Fruit fly (Drosophila melanogaster) whole organism, embryonic: Measurements from ENCODE around the gene AnxB9.

Experiments used
- Awh ChIP-seq: fragments of 200-800 bp; sonication (Bioruptor generic); IDR thresholded peaks from 2 replicates; pipeline ENCODE4, ENCODE4 v1.3.6; 2022; ENCODE audit warnings: missing biosample characterization, missing genetic modification characterization
- BEAF-32 ChIP-seq: fragments of 200-800 bp; sonication (Bioruptor generic); optimal IDR thresholded peaks from 3 replicates; lab custom pipeline; 2017; ENCODE audit warnings: missing biosample characterization, missing genetic modification characterization, mild to moderate bottlenecking, moderate library complexity, missing genetic modification reagents
- Bdp1 ChIP-seq: fragments of 200-800 bp; sonication (Bioruptor generic); optimal IDR thresholded peaks from 3 replicates; lab custom pipeline; 2016; ENCODE audit warnings: missing biosample characterization, missing genetic modification characterization
- CG10959 ChIP-seq: fragments of 200-800 bp; sonication (Bioruptor generic); IDR thresholded peaks from 2 replicates; pipeline ENCODE4 v1.3.6; 2022; ENCODE audit warnings: missing biosample characterization, missing genetic modification characterization
- CG11560 ChIP-seq: fragments of 200-800 bp; sonication (Bioruptor generic); IDR thresholded peaks from 3 replicates; pipeline ENCODE4 v1.3.6; 2022; ENCODE audit warnings: missing biosample characterization, missing genetic modification characterization
- CG12071 ChIP-seq: fragments of 200-800 bp; sonication (Bioruptor generic); optimal IDR thresholded peaks from 3 replicates; lab custom pipeline; 2018; ENCODE audit warnings: missing biosample characterization, mild to moderate bottlenecking, missing genetic modification characterization
- CG12155 ChIP-seq: fragments of 200-800 bp; sonication (Bioruptor generic); optimal IDR thresholded peaks from 3 replicates; lab custom pipeline; 2016; ENCODE audit warnings: missing biosample characterization, missing genetic modification characterization
- CG14014 ChIP-seq: fragments of 200-800 bp; sonication (Bioruptor generic); IDR thresholded peaks from 2 replicates; pipeline ENCODE4 v1.3.6; 2022; ENCODE audit warnings: missing biosample characterization, missing genetic modification characterization
- CG1529 ChIP-seq: fragments of 200-800 bp; sonication (Bioruptor generic); optimal IDR thresholded peaks from 3 replicates; lab custom pipeline; 2018; ENCODE audit warnings: missing biosample characterization, missing genetic modification characterization
- CG1603 ChIP-seq: fragments of 200-800 bp; sonication (Bioruptor generic); optimal IDR thresholded peaks from 2 replicates; lab custom pipeline; 2019; ENCODE audit warnings: missing biosample characterization, mild to moderate bottlenecking, missing genetic modification characterization, moderate library complexity
- CG32532 ChIP-seq: fragments of 200-800 bp; sonication (Bioruptor generic); IDR thresholded peaks from 2 replicates; pipeline ENCODE4 v1.3.6; 2022; ENCODE audit warnings: missing biosample characterization, missing genetic modification characterization
- CG6654 ChIP-seq: fragments of 200-800 bp; sonication (Bioruptor generic); optimal IDR thresholded peaks from 2 replicates; lab custom pipeline; 2017; ENCODE audit warnings: missing biosample characterization, mild to moderate bottlenecking, missing genetic modification characterization
- CG6791 ChIP-seq: fragments of 200-800 bp; sonication (Bioruptor generic); IDR thresholded peaks from 3 replicates; pipeline ENCODE4 v1.3.6; 2022; ENCODE audit warnings: missing biosample characterization, missing genetic modification characterization; ENCODE audit not compliant: partially characterized antibody
- CG7839 ChIP-seq: fragments of 200-800 bp; sonication (Bioruptor generic); optimal IDR thresholded peaks from 3 replicates; lab custom pipeline; 2018; ENCODE audit warnings: missing biosample characterization, mild to moderate bottlenecking, missing genetic modification characterization, moderate library complexity
- CoRest ChIP-seq: fragments of 200-800 bp; sonication (Bioruptor generic); optimal IDR thresholded peaks from 3 replicates; lab custom pipeline; 2018; ENCODE audit warnings: missing biosample characterization, mild to moderate bottlenecking, missing genetic modification characterization, moderate library complexity
- Dll ChIP-seq: fragments of 200-800 bp; sonication (Bioruptor generic); IDR thresholded peaks from 4 replicates; pipeline ENCODE4 v1.3.6; 2022; ENCODE audit warnings: missing biosample characterization, missing genetic modification characterization; ENCODE audit not compliant: partially characterized antibody
- Dref ChIP-seq: fragments of 200-800 bp; sonication (Bioruptor generic); IDR thresholded peaks from 2 replicates; pipeline ENCODE4 v1.3.6; 2022; ENCODE audit warnings: missing biosample characterization, missing genetic modification characterization
- Fer2 ChIP-seq: fragments of 200-800 bp; sonication (Bioruptor generic); optimal IDR thresholded peaks from 2 replicates; lab custom pipeline; 2018; ENCODE audit warnings: missing biosample characterization, mild to moderate bottlenecking, missing genetic modification characterization, moderate library complexity
- HLH4C ChIP-seq: fragments of 200-800 bp; sonication (Bioruptor generic); IDR thresholded peaks from 3 replicates; pipeline ENCODE4 v1.3.6; 2022; ENCODE audit warnings: missing biosample characterization, missing genetic modification characterization; ENCODE audit not compliant: partially characterized antibody
- Hey ChIP-seq: fragments of 200-800 bp; sonication (Bioruptor generic); optimal IDR thresholded peaks from 3 replicates; lab custom pipeline; 2018; ENCODE audit warnings: missing biosample characterization, mild to moderate bottlenecking, missing genetic modification characterization
- HmgD ChIP-seq: fragments of 200-800 bp; sonication (Bioruptor generic); optimal IDR thresholded peaks from 3 replicates; lab custom pipeline; 2016; ENCODE audit warnings: missing biosample characterization, missing genetic modification characterization
- Hmx ChIP-seq: fragments of 200-800 bp; sonication (Bioruptor generic); optimal IDR thresholded peaks from 2 replicates; lab custom pipeline; 2016; ENCODE audit warnings: missing biosample characterization, missing genetic modification characterization
- Lhr ChIP-seq: fragments of 200-800 bp; sonication (Bioruptor generic); optimal IDR thresholded peaks from 3 replicates; lab custom pipeline; 2017; ENCODE audit warnings: mild to moderate bottlenecking, missing biosample characterization, missing genetic modification reagents, missing genetic modification characterization
- MBD-R2 ChIP-seq: fragments of 200-800 bp; sonication (Bioruptor generic); IDR thresholded peaks from 2 replicates; pipeline ENCODE4 v1.3.6; 2022; ENCODE audit warnings: missing biosample characterization, missing genetic modification characterization
- NK7.1 ChIP-seq: fragments of 200-800 bp; sonication (Bioruptor generic); optimal IDR thresholded peaks from 3 replicates; lab custom pipeline; 2016; ENCODE audit warnings: missing biosample characterization, missing genetic modification characterization
- Oli ChIP-seq: fragments of 200-800 bp; sonication (Bioruptor generic); optimal IDR thresholded peaks from 2 replicates; lab custom pipeline; 2018; ENCODE audit warnings: missing biosample characterization, mild to moderate bottlenecking, missing genetic modification characterization, moderate library complexity
- Pdp1 ChIP-seq, 2 experiments: fragments of 200-800 bp; sonication (Bioruptor generic); optimal IDR thresholded peaks; 3 replicates each; lab custom pipeline; 2016; ENCODE audit warnings: missing biosample characterization in 2 of 2, missing genetic modification characterization in 2 of 2, mild to moderate bottlenecking in 1 of 2, moderate library complexity in 1 of 2
- Tbp ChIP-seq: fragments of >200 bp; optimal IDR thresholded peaks from 2 replicates; lab custom pipeline; 2018; ENCODE audit warnings: missing biosample characterization, missing genetic modification characterization
- ac ChIP-seq: fragments of 200-800 bp; sonication (Bioruptor generic); optimal IDR thresholded peaks from 3 replicates; lab custom pipeline; 2017; ENCODE audit warnings: missing biosample characterization, mild to moderate bottlenecking, missing genetic modification characterization
- ara ChIP-seq: fragments of 200-800 bp; sonication (Bioruptor generic); IDR thresholded peaks from 2 replicates; pipeline ENCODE4 v1.3.6; 2022; ENCODE audit warnings: missing biosample characterization, missing genetic modification characterization
- ato ChIP-seq: fragments of 200-800 bp; sonication (Bioruptor generic); IDR thresholded peaks from 2 replicates; pipeline ENCODE4 v1.3.6; 2022; ENCODE audit warnings: missing biosample characterization, missing genetic modification characterization; ENCODE audit not compliant: partially characterized antibody
- bigmax ChIP-seq: fragments of 200-800 bp; sonication (Bioruptor generic); optimal IDR thresholded peaks from 2 replicates; lab custom pipeline; 2018; ENCODE audit warnings: missing biosample characterization, mild to moderate bottlenecking, missing genetic modification characterization
- ci ChIP-seq: fragments of 200-800 bp; sonication (Bioruptor generic); IDR thresholded peaks from 3 replicates; pipeline ENCODE4 v1.3.6; 2022; ENCODE audit warnings: missing biosample characterization, missing genetic modification characterization
- gsb-n ChIP-seq: fragments of 200-800 bp; sonication (Bioruptor generic); optimal IDR thresholded peaks from 3 replicates; lab custom pipeline; 2018; ENCODE audit warnings: missing biosample characterization, mild to moderate bottlenecking, missing genetic modification characterization
- hb ChIP-seq: fragments of 200-800 bp; sonication (Bioruptor generic); IDR thresholded peaks from 3 replicates; pipeline ENCODE4 v1.3.6; 2022; ENCODE audit warnings: missing biosample characterization, missing genetic modification characterization; ENCODE audit not compliant: partially characterized antibody
- hkb ChIP-seq, 2 experiments: fragments of 200-800 bp in 1 of 2; fragments of >200 bp in 1 of 2; sonication (Bioruptor generic) in 1 of 2; IDR thresholded peaks in 1 of 2; optimal IDR thresholded peaks in 1 of 2; 2 replicates each; pipeline versions ENCODE4 v1.3.6 to Lab custom; 2017 to 2022; ENCODE audit warnings: missing biosample characterization in 1 of 2, missing genetic modification characterization in 1 of 2
- insv ChIP-seq, 2 experiments: fragments of 200-800 bp; sonication (Bioruptor generic); optimal IDR thresholded peaks; 3 replicates each; lab custom pipeline; 2016 to 2018; ENCODE audit warnings: missing biosample characterization in 2 of 2, missing genetic modification characterization in 2 of 2
- jigr1 ChIP-seq: fragments of 200-800 bp; sonication (Bioruptor generic); IDR thresholded peaks from 3 replicates; pipeline ENCODE4 v1.3.6; 2022; ENCODE audit warnings: missing biosample characterization, missing genetic modification characterization
- knrl ChIP-seq: fragments of 200-800 bp; sonication (Bioruptor generic); IDR thresholded peaks from 3 replicates; pipeline ENCODE4 v1.3.6; 2022; ENCODE audit warnings: missing biosample characterization, missing genetic modification characterization; ENCODE audit not compliant: partially characterized antibody
- lov ChIP-seq, 2 experiments: fragments of 200-800 bp in 1 of 2; fragments of >200 bp in 1 of 2; sonication (Bioruptor generic) in 1 of 2; IDR thresholded peaks in 1 of 2; optimal IDR thresholded peaks in 1 of 2; 2 replicates in 1 of 2; 3 replicates in 1 of 2; pipeline versions ENCODE4 v1.3.6 to Lab custom; 2017 to 2022; ENCODE audit warnings: missing biosample characterization in 1 of 2, missing genetic modification characterization in 1 of 2
- pfk ChIP-seq: fragments of 200-800 bp; sonication (Bioruptor generic); optimal IDR thresholded peaks from 2 replicates; lab custom pipeline; 2018; ENCODE audit warnings: missing biosample characterization, mild to moderate bottlenecking, missing genetic modification characterization, moderate library complexity
- ranshi ChIP-seq: fragments of 200-800 bp; sonication (Bioruptor generic); IDR thresholded peaks from 2 replicates; pipeline ENCODE4 v1.3.6; 2022; ENCODE audit warnings: missing biosample characterization, missing genetic modification characterization
- run ChIP-seq: fragments of 200-800 bp; sonication (Bioruptor generic); optimal IDR thresholded peaks from 3 replicates; lab custom pipeline; 2018; ENCODE audit warnings: missing biosample characterization, mild to moderate bottlenecking, missing genetic modification characterization
- sens ChIP-seq: fragments of 200-800 bp; sonication (Bioruptor generic); peaks from one replicate; lab custom pipeline; 2016; ENCODE audit warnings: missing biosample characterization, missing genetic modification characterization
- sisA ChIP-seq: fragments of 200-800 bp; sonication (Bioruptor generic); IDR thresholded peaks from 2 replicates; pipeline ENCODE4 v1.3.6; 2022; ENCODE audit warnings: missing biosample characterization, missing genetic modification characterization
- zen2 ChIP-seq: fragments of 200-800 bp; sonication (Bioruptor generic); IDR thresholded peaks from 3 replicates; pipeline ENCODE4 v1.3.6; 2022; ENCODE audit warnings: missing biosample characterization, missing genetic modification characterization; ENCODE audit not compliant: partially characterized antibody
- zfh2 ChIP-seq: fragments of 200-800 bp; sonication (Bioruptor generic); optimal IDR thresholded peaks from 2 replicates; lab custom pipeline; 2016; ENCODE audit warnings: missing biosample characterization, missing genetic modification characterization

AnxB9 gene

dm6 chr3R:21064000-21064924 lies 779 bp upstream of the AnxB9 start, which contains the start of gene Cortactin (continued):
- TF ChIP-seq hkb (optimal IDR thresholded peaks at IDR 0.05; lab: Kevin White, UChicago) (no peak), hkb (GFP tag; IDR thresholded peaks at IDR 0.05; lab: Robert Waterston, UW) (no peak), CG7839 (tag; lab: Kevin White, UChicago) (no peak), jigr1 (GFP tag; lab: Robert Waterston, UW) (no peak), bigmax (GFP tag; lab: Kevin White, UChicago) (peak; percentile 4), ara (no peak), MBD-R2 (peak; percentile 76), ranshi (no peak), Lhr (GFP tag; lab: Kevin White, UChicago) (peak; percentile 9), CG11560 (tag; lab: Robert Waterston, UW) (peak; percentile 100), CG1529 (no peak), Awh (GFP tag; lab: Robert Waterston, UW) (no peak), Dll (peak; percentile 96), zen2 (peak; percentile 93), gsb-n (no peak), ac (GFP tag; lab: Kevin White, UChicago) (no peak), BEAF-32 (GFP tag; lab: Kevin White, UChicago) (peak; percentile 90), CG32532 (GFP tag; lab: Robert Waterston, UW) (no peak), zfh2 (GFP tag; lab: Kevin White, UChicago) (peak; percentile 11), Oli (tag; lab: Kevin White, UChicago) (no peak), Dref (GFP tag; lab: Robert Waterston, UW) (peak; percentile 100), Tbp (GFP tag; lab: Kevin White, UChicago) (no peak), CG10959 (GFP tag; lab: Robert Waterston, UW) (no peak; the same call in 1 of the 2 replicates), CG6654 (GFP tag; lab: Kevin White, UChicago) (no peak), Hey (no peak), NK7.1 (no peak), CG12155 (GFP tag; lab: Kevin White, UChicago) (peak; percentile 57), Pdp1 (GFP tag; optimal IDR thresholded peaks at IDR 0.05; lab: Kevin White, UChicago) (peak in 1 of 2 experiments; percentile 85), knrl (peak; percentile 83), run (tag; lab: Kevin White, UChicago) (no peak), CG14014 (GFP tag; lab: Robert Waterston, UW) (no peak), CG12071 (GFP tag; lab: Kevin White, UChicago) (no peak), HLH4C (peak; percentile 92), insv (GFP tag; optimal IDR thresholded peaks at IDR 0.05; lab: Kevin White, UChicago) (no peak), HmgD (GFP tag; lab: Kevin White, UChicago) (peak; percentile 52), hb (GFP tag; lab: Robert Waterston, UW) (peak; percentile 89), sens (GFP tag; lab: Kevin White, UChicago) (peak; percentile 68), Hmx (GFP tag; lab: Kevin White, UChicago) (no peak), CoRest (peak; percentile 19), ci (GFP tag; lab: Robert Waterston, UW) (no peak; the same call in 2 of the 3 replicates), CG1603 (tag; lab: Kevin White, UChicago) (peak; percentile 72), lov (optimal IDR thresholded peaks at IDR 0.05; lab: Kevin White, UChicago) (no peak), lov (GFP tag; IDR thresholded peaks at IDR 0.05; lab: Robert Waterston, UW) (no peak), sisA (GFP tag; lab: Robert Waterston, UW) (no peak), pfk (GFP tag; lab: Kevin White, UChicago) (no peak), Fer2 (tag; lab: Kevin White, UChicago) (no peak), CG6791 (GFP tag; lab: Robert Waterston, UW) (peak; percentile 94), Bdp1 (GFP tag; lab: Kevin White, UChicago) (no peak), ato (peak; percentile 90)
